Worm (Caenorhabditis elegans) whole organism, early embryonic: ENCODE measurements around the gene fpn-1.2.

ENCODE experiments used
- B0310.2 ChIP-seq: sonication (generic microtip); optimal IDR thresholded peaks from 2 replicates; lab custom pipeline; 2016; ENCODE audit warnings: mild to moderate bottlenecking, missing genetic modification characterization, missing compliant biosample characterization
- F13C5.2 ChIP-seq: sonication (generic microtip); optimal IDR thresholded peaks from 2 replicates; lab custom pipeline; 2017; ENCODE audit warnings: mild to moderate bottlenecking, missing genetic modification characterization, inconsistent platforms, missing compliant biosample characterization
- aly-1 ChIP-seq: sonication (generic microtip); optimal IDR thresholded peaks from 2 replicates; lab custom pipeline; 2016; ENCODE audit warnings: missing genetic modification characterization, missing compliant biosample characterization
- ama-1 ChIP-seq: fragments of 150-350 bp; optimal IDR thresholded peaks from 2 replicates; lab custom pipeline; 2014
- ceh-36 ChIP-seq: sonication (generic microtip); optimal IDR thresholded peaks from 2 replicates; lab custom pipeline; 2016; ENCODE audit warnings: missing genetic modification characterization, inconsistent platforms, missing compliant biosample characterization
- ets-7 ChIP-seq: sonication (generic microtip); optimal IDR thresholded peaks from 2 replicates; lab custom pipeline; 2016; ENCODE audit warnings: missing genotype, missing genetic modification characterization, missing compliant biosample characterization
- flt-1 ChIP-seq: fragments of 200-800 bp; sonication (Bioruptor generic); IDR thresholded peaks from 2 replicates; pipeline ENCODE4 v1.3.6; 2022; ENCODE audit warnings: missing genetic modification characterization, missing compliant biosample characterization
- hmbx-1 ChIP-seq: sonication (generic microtip); optimal IDR thresholded peaks from 2 replicates; lab custom pipeline; 2016; ENCODE audit warnings: mild to moderate bottlenecking, missing genetic modification characterization, missing compliant biosample characterization
- hmg-4 ChIP-seq: fragments of 200-800 bp; sonication (Bioruptor generic); optimal IDR thresholded peaks from 2 replicates; lab custom pipeline; 2018; ENCODE audit warnings: mild to moderate bottlenecking, missing genetic modification characterization, missing compliant biosample characterization
- hnd-1 ChIP-seq: sonication (generic microtip); optimal IDR thresholded peaks from 2 replicates; lab custom pipeline; 2016; ENCODE audit warnings: missing genetic modification characterization, missing compliant biosample characterization
- scrt-1 ChIP-seq: fragments of 200-800 bp; sonication (Bioruptor generic); IDR thresholded peaks from 2 replicates; pipeline ENCODE4 v1.3.6; 2022; ENCODE audit warnings: missing genetic modification characterization, missing compliant biosample characterization
- sea-1 ChIP-seq: fragments of 200-800 bp; sonication (Bioruptor generic); conservative IDR thresholded peaks from 2 replicates; pipeline ENCODE4 v1.3.6; 2022; ENCODE audit warnings: missing genetic modification characterization, missing compliant biosample characterization
- tbx-11 ChIP-seq: fragments of 200-800 bp; sonication (Bioruptor generic); IDR thresholded peaks from 2 replicates; pipeline ENCODE4 v1.3.6; 2022; ENCODE audit warnings: missing genetic modification characterization, missing compliant biosample characterization
- tra-4 ChIP-seq: sonication (generic microtip); optimal IDR thresholded peaks from 2 replicates; lab custom pipeline; 2017; ENCODE audit warnings: missing genetic modification characterization, missing compliant biosample characterization

The fpn-1.2 gene

DNA sequence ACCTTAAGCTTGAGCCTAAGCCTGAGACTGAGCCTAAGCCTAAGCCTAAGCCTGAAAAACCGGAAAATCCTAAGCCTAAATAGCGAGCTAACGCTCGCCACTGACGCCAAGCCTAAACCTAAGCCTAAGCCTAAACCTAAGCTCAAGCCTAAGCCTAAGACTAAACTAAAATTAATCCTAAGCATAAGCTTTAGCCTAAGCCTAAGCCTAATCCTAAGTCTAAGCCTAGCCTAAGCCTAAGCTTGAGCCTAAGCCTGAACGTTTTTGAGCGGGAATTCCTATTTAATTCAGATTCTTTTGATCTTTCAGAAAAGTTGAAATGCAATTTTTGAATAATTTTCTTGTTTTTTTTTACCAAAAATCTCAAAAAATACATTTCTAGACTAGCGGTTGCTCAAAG lies 48.3 kb downstream of the fpn-1.2 start:
- TF ChIP-seq hmbx-1 (tag; lab: Kevin White, UChicago) (no peak), ceh-36 (tag; lab: Kevin White, UChicago) (peak; percentile 83)

- no peak for TF ChIP-seq hmg-4 (GFP tag; lab: Kevin White, UChicago)
- no peak for TF ChIP-seq ets-7 (tag; lab: Kevin White, UChicago)
- no peak for TF ChIP-seq tra-4 (tag; lab: Kevin White, UChicago)
- TF ChIP-seq hmbx-1 (tag; lab: Kevin White, UChicago): no peak
- TF ChIP-seq tbx-11 (GFP tag; lab: Robert Waterston, UW): no peak
- TF ChIP-seq F13C5.2: no peak
- TF ChIP-seq scrt-1: no peak
- no peak for TF ChIP-seq ama-1
- no peak for TF ChIP-seq sea-1 (GFP tag; lab: Robert Waterston, UW)
- TF ChIP-seq hnd-1 (tag; lab: Kevin White, UChicago): no peak
- no peak for TF ChIP-seq aly-1
- no peak for TF ChIP-seq flt-1 (GFP tag; lab: Robert Waterston, UW)
- TF ChIP-seq B0310.2 (tag; lab: Kevin White, UChicago): no peak
These were observed 49.7 kb downstream of the fpn-1.2 start for ce11 chrV:1414615-1415433.
